Worm (Caenorhabditis elegans) whole organism, late embryonic: ENCODE data around the gene B0334.4.

Source experiments
- elt-4 ChIP-seq: sonication (generic microtip); optimal IDR thresholded peaks from 2 replicates; lab custom pipeline; 2016; ENCODE audit warnings: missing genetic modification characterization, missing compliant biosample characterization
- ets-4 ChIP-seq: sonication (generic microtip); optimal IDR thresholded peaks from 2 replicates; lab custom pipeline; 2016; ENCODE audit warnings: missing genetic modification characterization, missing compliant biosample characterization
- fkh-10 ChIP-seq: fragments of 150-350 bp; optimal IDR thresholded peaks from 2 replicates; lab custom pipeline; 2014; ENCODE audit warnings: missing biosample characterization, missing genetic modification reagents, missing genetic modification characterization
- gmeb-2 ChIP-seq: sonication (generic microtip); optimal IDR thresholded peaks from 2 replicates; lab custom pipeline; 2016; ENCODE audit warnings: missing genetic modification characterization, inconsistent platforms, missing compliant biosample characterization
- lin-11 ChIP-seq: fragments of 200-800 bp; sonication (Bioruptor generic); optimal IDR thresholded peaks from 2 replicates; lab custom pipeline; 2018; ENCODE audit warnings: mild to moderate bottlenecking, missing genetic modification characterization, missing compliant biosample characterization
- nfya-1 ChIP-seq: sonication (generic microtip); optimal IDR thresholded peaks from 2 replicates; lab custom pipeline; 2017; ENCODE audit warnings: missing genetic modification characterization, mild to moderate bottlenecking, missing compliant biosample characterization, antibody characterized with exemption, moderate library complexity
- odd-2 ChIP-seq: sonication (generic microtip); optimal IDR thresholded peaks from 2 replicates; lab custom pipeline; 2017; ENCODE audit warnings: antibody characterized with exemption, mild to moderate bottlenecking, missing genetic modification characterization, missing compliant biosample characterization

DNA sequence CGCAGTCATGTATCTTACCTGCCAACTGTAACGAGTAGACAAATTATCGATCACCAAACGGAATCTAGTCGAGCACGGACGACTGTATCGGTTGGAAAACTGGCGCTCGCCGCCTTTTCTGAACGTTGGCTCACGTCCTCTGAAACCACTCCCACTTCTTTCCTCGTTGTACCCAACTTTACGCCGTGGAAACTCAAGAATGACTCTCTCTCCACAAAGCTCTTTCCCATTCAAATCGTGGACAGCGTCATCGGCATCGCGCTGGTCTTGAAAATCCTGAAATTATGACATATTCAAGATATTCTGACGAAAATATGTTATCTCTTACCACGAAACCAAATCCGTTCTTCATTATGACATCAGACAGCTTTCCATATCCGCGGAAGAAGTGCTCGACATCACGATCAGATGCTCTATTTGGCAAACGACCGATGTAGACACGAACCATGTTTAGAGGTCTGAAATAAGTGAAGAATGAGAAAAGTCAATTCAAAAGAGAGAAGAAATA lies 42.9 kb upstream of the B0334.4 start, which contains the start of gene rsp-2:
- TF ChIP-seq nfya-1 (tag; lab: Kevin White, UChicago) = no peak
- no peak for TF ChIP-seq fkh-10 (GFP tag; lab: Kevin White, UChicago)
- TF ChIP-seq ets-4 = no peak
- TF ChIP-seq elt-4 = no peak
- TF ChIP-seq odd-2 (tag; lab: Kevin White, UChicago) = no peak
- TF ChIP-seq gmeb-2 = no peak
- TF ChIP-seq lin-11 = no peak
